Worm (Caenorhabditis elegans): Measurements from ENCODE around the gene asp-12.
A peak's percentile ranks its signal among the peaks of the same experiment; 100 is the strongest.

asp-12 gene

ce11 chrV:8307013-8307412 lies 38.0 kb downstream of the asp-12 start:
- no peak for TF ChIP-seq nhr-120 (GFP tag; IDR thresholded peaks at IDR 0.05)
- TF ChIP-seq nhr-80 (tag; optimal IDR thresholded peaks at IDR 0.05) = peak; percentile 82
- TF ChIP-seq pbrm-1 (GFP tag; IDR thresholded peaks at IDR 0.05) = no peak
- TF ChIP-seq lin-26 (GFP tag; IDR thresholded peaks at IDR 0.05) = no peak
- TF ChIP-seq F57A8.1 (GFP tag; optimal IDR thresholded peaks at IDR 0.05) = no peak
- TF ChIP-seq athp-1 (tag; optimal IDR thresholded peaks at IDR 0.05) = no peak
- TF ChIP-seq zfh-2 (GFP tag; conservative IDR thresholded peaks at IDR 0.05) = no peak

ce11 chrV:8307681-8308080 lies 38.7 kb downstream of the asp-12 start, which contains the start of gene clec-218:
clec-218 (plus strand) TSS chrV:8307942.
- TF ChIP-seq hrde-1 (tag; optimal IDR thresholded peaks at IDR 0.05; ENCODE audit: borderline replicate concordance) (no peak), ama-1 (optimal IDR thresholded peaks at IDR 0.05) (no peak), ama-1 (GFP tag; optimal IDR thresholded peaks at IDR 0.05) (no peak), madf-3 (GFP tag; IDR thresholded peaks at IDR 0.05) (no peak), nhr-80 (tag; optimal IDR thresholded peaks at IDR 0.05) (peak; percentile 48)

ce11 chrV:8311210-8311609 lies 42.2 kb downstream of the asp-12 start, which contains the start of gene W02D7.12:
W02D7.12 (plus strand) TSS chrV:8311510.
- TF ChIP-seq ccch-3 (GFP tag; optimal IDR thresholded peaks at IDR 0.05) = no peak
- TF ChIP-seq mcd-1 (GFP tag; IDR thresholded peaks at IDR 0.05) = no peak
- TF ChIP-seq bed-2 (GFP tag; IDR thresholded peaks at IDR 0.05) = no peak
- no peak for TF ChIP-seq die-1 (tag; optimal IDR thresholded peaks at IDR 0.05)
- no peak for TF ChIP-seq ceh-58 (GFP tag; IDR thresholded peaks at IDR 0.05)
- TF ChIP-seq snpc-1.1 (tag; optimal IDR thresholded peaks at IDR 0.05; ENCODE audit: insufficient read depth) = no peak
- no peak for TF ChIP-seq egl-44 (GFP tag; IDR thresholded peaks at IDR 0.05)
- no peak for TF ChIP-seq attf-6 (GFP tag; IDR thresholded peaks at IDR 0.05)
- TF ChIP-seq pbrm-1 (GFP tag; IDR thresholded peaks at IDR 0.05) = no peak
- no peak for TF ChIP-seq F23B12.7 (tag; optimal IDR thresholded peaks at IDR 0.05; ENCODE audit: insufficient read depth)
- TF ChIP-seq madf-8 (GFP tag; conservative IDR thresholded peaks at IDR 0.05) = no peak
- no peak for TF ChIP-seq repo-1 (tag; optimal IDR thresholded peaks at IDR 0.05)
- no peak for TF ChIP-seq F39B2.1 (GFP tag; IDR thresholded peaks at IDR 0.05)
- no peak for TF ChIP-seq ztf-6 (GFP tag; IDR thresholded peaks at IDR 0.05)
- no peak for TF ChIP-seq lsy-27 (tag; optimal IDR thresholded peaks at IDR 0.05; ENCODE audit: borderline replicate concordance, insufficient read depth)
- no peak for TF ChIP-seq ztf-22 (GFP tag; optimal IDR thresholded peaks at IDR 0.05)
- TF ChIP-seq F57C9.4 (tag; optimal IDR thresholded peaks at IDR 0.05) = no peak

ce11 chrV:8314782-8315181 lies 45.8 kb downstream of the asp-12 start:
- TF ChIP-seq let-526 (GFP tag; IDR thresholded peaks at IDR 0.05) = peak; percentile 66; the same call in 1 of the 2 replicates
- TF ChIP-seq pbrm-1 (GFP tag; IDR thresholded peaks at IDR 0.05) = peak; percentile 34; the same call in 1 of the 2 replicates
- TF ChIP-seq ztf-25 (GFP tag; IDR thresholded peaks at IDR 0.05) = peak; percentile 66; the same call in 1 of the 2 replicates
- 0 out of 2 replicates have a peak, but pooled peaks have one; percentile 34 for TF ChIP-seq Y56A3A.18 (GFP tag; IDR thresholded peaks at IDR 0.05)
- TF ChIP-seq lag-1 (GFP tag; IDR thresholded peaks at IDR 0.05) = 0 out of 2 replicates have a peak, but pooled peaks have one; percentile 77
- 0 out of 2 replicates have a peak, but pooled peaks have one; percentile 31 for TF ChIP-seq F37B4.10 (GFP tag; IDR thresholded peaks at IDR 0.05)
- peak; percentile 56; the same call in 1 of the 2 replicates for TF ChIP-seq hmg-20 (GFP tag; IDR thresholded peaks at IDR 0.05)
- TF ChIP-seq lin-26 (GFP tag; IDR thresholded peaks at IDR 0.05) = peak; percentile 58; the same call in 1 of the 2 replicates
- TF ChIP-seq aptf-2 (GFP tag; conservative IDR thresholded peaks at IDR 0.05) = 0 out of 2 replicates have a peak, but pooled peaks have one; percentile 13
- peak; percentile 72; the same call in 1 of the 2 replicates for TF ChIP-seq bed-1 (GFP tag; IDR thresholded peaks at IDR 0.05)
- TF ChIP-seq F33H1.4 (GFP tag; IDR thresholded peaks at IDR 0.05) = peak; percentile 19; the same call in 1 of the 2 replicates
- TF ChIP-seq attf-6 (GFP tag; IDR thresholded peaks at IDR 0.05) = 0 out of 2 replicates have a peak, but pooled peaks have one; percentile 9
- 0 out of 2 replicates have a peak, but pooled peaks have one; percentile 58 for TF ChIP-seq ceh-58 (GFP tag; IDR thresholded peaks at IDR 0.05)
- peak; percentile 68; the same call in 1 of the 2 replicates for TF ChIP-seq madf-3 (GFP tag; IDR thresholded peaks at IDR 0.05)
- 0 out of 2 replicates have a peak, but pooled peaks have one; percentile 9 for TF ChIP-seq B0019.2 (GFP tag; conservative IDR thresholded peaks at IDR 0.05)
- 0 out of 2 replicates have a peak, but pooled peaks have one; percentile 56 for TF ChIP-seq ztf-6 (GFP tag; IDR thresholded peaks at IDR 0.05)
- TF ChIP-seq ceh-40 (GFP tag; IDR thresholded peaks at IDR 0.05) = 0 out of 2 replicates have a peak, but pooled peaks have one; percentile 22

All from whole organism, young adult.